Worm (Caenorhabditis elegans): ENCODE measurements around the gene puf-12.

DNA sequence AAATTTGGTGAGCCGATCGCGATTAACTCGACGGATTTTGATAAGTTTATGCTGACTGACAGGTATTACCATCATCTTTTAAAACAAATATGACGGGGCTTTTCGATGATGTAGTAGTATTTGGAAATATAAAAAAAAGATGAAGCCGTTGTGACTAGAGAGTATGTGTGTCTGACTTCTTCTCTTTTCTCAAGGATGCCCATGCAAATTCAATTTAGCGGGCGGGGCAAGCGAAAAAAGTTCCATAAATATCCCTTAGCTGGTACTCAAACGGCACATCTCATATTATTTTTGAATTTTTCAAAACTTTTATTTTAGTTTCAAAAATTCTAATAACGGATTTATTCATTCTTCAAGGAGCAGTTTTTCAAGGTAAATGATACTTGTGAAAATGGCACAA lies 39.6 kb upstream of the puf-12 start, which contains the start of gene stg-1:
- no peak for TF ChIP-seq ttx-3 (tag; optimal IDR thresholded peaks at IDR 0.05)
- no peak for TF ChIP-seq Y22D7AL.16 (tag; optimal IDR thresholded peaks at IDR 0.05)
- TF ChIP-seq hlh-13 (GFP tag; optimal IDR thresholded peaks at IDR 0.05): no peak
- TF ChIP-seq K02D7.2 (tag; optimal IDR thresholded peaks at IDR 0.05): no peak

Data from whole organism, late embryonic.